Fruit fly (Drosophila melanogaster): ENCODE data around the gene He.

He gene

DNA sequence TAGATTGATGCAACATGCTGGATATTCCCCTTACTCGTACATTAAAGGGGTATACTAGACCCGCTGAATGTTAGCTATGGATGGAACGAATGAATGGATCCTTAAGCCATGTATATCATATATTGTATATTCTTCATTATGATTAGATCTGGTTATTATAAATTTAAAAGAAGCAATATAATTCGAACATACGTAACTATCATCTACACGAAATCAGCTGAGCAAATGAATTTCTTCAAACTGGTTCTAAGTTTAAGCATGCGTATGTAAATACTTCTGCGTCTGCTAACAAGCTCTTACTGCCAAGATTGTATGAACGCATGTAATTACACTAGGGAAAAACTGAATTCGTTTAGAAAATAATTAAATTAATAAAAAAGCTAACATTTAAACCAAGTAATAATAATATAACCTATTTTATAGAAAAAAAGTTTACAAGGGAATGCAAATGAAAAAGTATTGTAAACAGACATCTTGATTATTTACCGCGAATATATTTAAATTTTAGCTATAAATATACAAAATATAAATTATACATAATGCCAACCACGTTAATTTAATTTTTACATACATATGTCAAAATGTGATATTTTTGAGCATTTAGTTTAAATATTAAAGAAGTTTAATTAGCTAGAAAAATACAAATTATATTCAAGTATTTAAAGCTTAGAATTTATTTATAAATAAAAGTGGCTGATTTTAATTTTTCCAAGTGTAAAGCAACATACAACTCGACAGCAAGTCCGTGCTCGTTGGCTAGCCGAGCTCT, 48.3 kb upstream of the He start (continued):
- no peak for TF ChIP-seq CG33213 (GFP tag; optimal IDR thresholded peaks at IDR 0.05)
- TF ChIP-seq ttk (GFP tag; IDR thresholded peaks at IDR 0.05): peak; percentile 43; the same call in 1 of the 2 replicates
- TF ChIP-seq CG18476 (GFP tag; optimal IDR thresholded peaks at IDR 0.05): no peak
- TF ChIP-seq amos (GFP tag; IDR thresholded peaks at IDR 0.05; ENCODE audit: partially characterized antibody): no peak
- peak; percentile 69 for TF ChIP-seq CG15269 (tag; optimal IDR thresholded peaks at IDR 0.05)
- peak; percentile 72 for TF ChIP-seq dmrt99B (tag; optimal IDR thresholded peaks at IDR 0.05)
- TF ChIP-seq dati (GFP tag; IDR thresholded peaks at IDR 0.05): 0 out of 2 replicates have a peak, but pooled peaks have one; percentile 42
- TF ChIP-seq Eip74EF (GFP tag; optimal IDR thresholded peaks at IDR 0.05): peak in 1 of 2 experiments; percentile 9
- 0 out of 2 replicates have a peak, but pooled peaks have one; percentile 18 for TF ChIP-seq onecut (GFP tag; IDR thresholded peaks at IDR 0.05)
- peak; percentile 65 for TF ChIP-seq D19A (tag; optimal IDR thresholded peaks at IDR 0.05)
- peak; percentile 69 for TF ChIP-seq CG10267 (tag; optimal IDR thresholded peaks at IDR 0.05)
- TF ChIP-seq Ets97D (GFP tag; optimal IDR thresholded peaks at IDR 0.05): peak; percentile 2
- TF ChIP-seq CG12299 (tag; optimal IDR thresholded peaks at IDR 0.05): peak; percentile 6
- no peak for TF ChIP-seq seq (GFP tag; IDR thresholded peaks at IDR 0.05)
- TF ChIP-seq NFAT (GFP tag; IDR thresholded peaks at IDR 0.05): peak; percentile 46; the same call in 1 of the 2 replicates
- 0 out of 2 replicates have a peak, but pooled peaks have one; percentile 5 for TF ChIP-seq ap (GFP tag; IDR thresholded peaks at IDR 0.05)
- no peak for TF ChIP-seq Bdp1 (GFP tag; optimal IDR thresholded peaks at IDR 0.05)
- no peak for TF ChIP-seq CG7372 (GFP tag; IDR thresholded peaks at IDR 0.05)
- TF ChIP-seq CG11723 (GFP tag; optimal IDR thresholded peaks at IDR 0.05): no peak
- TF ChIP-seq CG15514 (GFP tag; optimal IDR thresholded peaks at IDR 0.05): peak; percentile 19
- TF ChIP-seq MESR4 (GFP tag; optimal IDR thresholded peaks at IDR 0.05): peak; percentile 8
- TF ChIP-seq CG9609 (GFP tag; optimal IDR thresholded peaks at IDR 0.05): peak; percentile 24
- TF ChIP-seq Optix (GFP tag; IDR thresholded peaks at IDR 0.05): no peak
- TF ChIP-seq Lim3 (GFP tag; IDR thresholded peaks at IDR 0.05): no peak
- TF ChIP-seq dmrt11E (tag; optimal IDR thresholded peaks at IDR 0.05): peak; percentile 81
- TF ChIP-seq bbx (GFP tag; IDR thresholded peaks at IDR 0.05; ENCODE audit: partially characterized antibody): no peak
- TF ChIP-seq Dbx (GFP tag; IDR thresholded peaks at IDR 0.05): peak; percentile 38; the same call in 2 of the 3 replicates
- no peak for TF ChIP-seq run (tag; optimal IDR thresholded peaks at IDR 0.05)
- TF ChIP-seq fd64A (GFP tag; optimal IDR thresholded peaks at IDR 0.05): peak; percentile 35
- no peak for TF ChIP-seq mirr (GFP tag; optimal IDR thresholded peaks at IDR 0.05)
- peak; percentile 62 for TF ChIP-seq E2f1 (GFP tag; IDR thresholded peaks at IDR 0.05)
- peak; percentile 33 for TF ChIP-seq CG1529 (GFP tag; optimal IDR thresholded peaks at IDR 0.05)
- TF ChIP-seq CG17802 (tag; optimal IDR thresholded peaks at IDR 0.05): peak; percentile 10
- TF ChIP-seq zfh2 (GFP tag; optimal IDR thresholded peaks at IDR 0.05): no peak
- TF ChIP-seq Dad (GFP tag; optimal IDR thresholded peaks at IDR 0.05): no peak
- peak; percentile 60 for TF ChIP-seq stc (GFP tag; IDR thresholded peaks at IDR 0.05)
- peak; percentile 26 for TF ChIP-seq Max (GFP tag; optimal IDR thresholded peaks at IDR 0.05)
- peak; percentile 73 for TF ChIP-seq Hsf (GFP tag; optimal IDR thresholded peaks at IDR 0.05)
- TF ChIP-seq CG33557 (GFP tag; optimal IDR thresholded peaks at IDR 0.05): peak; percentile 67
- no peak for TF ChIP-seq CG31388 (GFP tag; optimal IDR thresholded peaks at IDR 0.05)
- TF ChIP-seq lbe (GFP tag; optimal IDR thresholded peaks at IDR 0.05): no peak
- TF ChIP-seq ci (GFP tag; IDR thresholded peaks at IDR 0.05): peak; percentile 80
- no peak for TF ChIP-seq gro (GFP tag; optimal IDR thresholded peaks at IDR 0.05)
- TF ChIP-seq CG7745 (tag; optimal IDR thresholded peaks at IDR 0.05): no peak
- peak; percentile 66 for TF ChIP-seq CG17359 (tag; optimal IDR thresholded peaks at IDR 0.05)
- TF ChIP-seq chm (GFP tag; IDR thresholded peaks at IDR 0.05): peak; percentile 59; the same call in 1 of the 2 replicates
- TF ChIP-seq lilli (GFP tag; optimal IDR thresholded peaks at IDR 0.05): no peak
- TF ChIP-seq CG11696 (GFP tag; IDR thresholded peaks at IDR 0.05): 0 out of 2 replicates have a peak, but pooled peaks have one; percentile 35
- TF ChIP-seq NfI (GFP tag; optimal IDR thresholded peaks at IDR 0.05): peak; percentile 62

All from whole organism, embryonic.